Fruit fly (Drosophila melanogaster): Measurements from ENCODE around the gene CG16704.
A peak's percentile ranks its signal among the peaks of the same experiment; 100 is the strongest.

dm6 chr2L:3655698-3656105, 36.7 kb downstream of the CG16704 start:
- TF ChIP-seq Drgx (GFP tag; IDR thresholded peaks at IDR 0.05) = peak; percentile 100
- peak; percentile 98 for TF ChIP-seq CG4820 (GFP tag; optimal IDR thresholded peaks at IDR 0.05)
- TF ChIP-seq CG11085 (GFP tag; IDR thresholded peaks at IDR 0.05) = peak; percentile 96
- TF ChIP-seq Stat92E (GFP tag; optimal IDR thresholded peaks at IDR 0.05) = peak in 1 of 3 experiments; percentile 98
- TF ChIP-seq pros (GFP tag; optimal IDR thresholded peaks at IDR 0.05) = peak; percentile 88
- TF ChIP-seq dysf (GFP tag; IDR thresholded peaks at IDR 0.05) = peak; percentile 99
- TF ChIP-seq CG16863 (GFP tag; optimal IDR thresholded peaks at IDR 0.05) = peak; percentile 98
- TF ChIP-seq CG42726 (GFP tag; IDR thresholded peaks at IDR 0.05; ENCODE audit: partially characterized antibody) = no peak
- peak; percentile 87 for TF ChIP-seq CG30020 (tag; optimal IDR thresholded peaks at IDR 0.05)
- peak; percentile 97 for TF ChIP-seq CG30431 (GFP tag; optimal IDR thresholded peaks at IDR 0.05)
- TF ChIP-seq CG17328 (GFP tag; IDR thresholded peaks at IDR 0.05) = peak; percentile 97
- peak; percentile 84 for TF ChIP-seq CG3995 (GFP tag; optimal IDR thresholded peaks at IDR 0.05)
- TF ChIP-seq ab (GFP tag; optimal IDR thresholded peaks at IDR 0.05) = peak; percentile 94

Data from whole organism, embryonic.